Fruit fly (Drosophila melanogaster): ENCODE results near the gene CtsB.

Gene CtsB

DNA sequence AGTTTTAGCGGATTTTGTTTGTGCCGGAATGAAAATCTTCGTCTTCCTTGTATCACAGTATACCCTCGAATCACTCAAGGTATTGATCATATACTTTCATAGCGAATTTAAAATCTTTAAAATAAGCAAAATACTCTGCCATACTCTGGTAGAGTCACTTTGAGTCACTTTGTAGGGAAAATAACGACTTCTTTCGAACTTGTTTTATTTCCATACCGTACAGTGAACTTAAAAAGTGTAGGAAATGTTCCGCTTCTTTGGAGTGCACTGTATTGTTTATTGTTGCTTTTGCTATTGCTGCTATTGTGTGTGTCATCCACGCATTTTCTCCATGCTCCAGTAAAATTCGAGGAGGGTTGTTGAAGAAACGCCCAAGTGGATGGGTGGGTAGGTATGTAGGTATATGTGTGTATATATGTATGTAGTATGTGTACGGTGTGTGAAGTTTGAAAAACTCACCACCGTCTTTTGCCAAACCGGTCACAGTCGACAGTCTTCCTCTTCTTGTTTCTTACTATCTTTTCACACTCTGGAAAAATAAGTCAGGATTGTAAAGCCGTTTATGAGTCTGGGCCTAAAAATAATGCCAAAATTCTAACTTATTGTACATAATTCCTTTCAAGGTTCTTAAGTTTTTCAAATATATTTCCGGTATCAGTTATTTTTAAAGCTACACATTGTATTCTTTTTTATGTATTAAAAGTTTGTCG is 7.2 kb upstream of the CtsB start (continued):
- TF ChIP-seq pfk (GFP tag; optimal IDR thresholded peaks at IDR 0.05) (no peak), Eip74EF (GFP tag; optimal IDR thresholded peaks at IDR 0.05) (no peak), CG9215 (GFP tag; IDR thresholded peaks at IDR 0.05) (0 out of 2 replicates have a peak, but pooled peaks have one; percentile 23), Dip2 (GFP tag; IDR thresholded peaks at IDR 0.05) (no peak), CG6175 (GFP tag; IDR thresholded peaks at IDR 0.05) (no peak), CG2875 (GFP tag; optimal IDR thresholded peaks at IDR 0.05) (no peak), lov (optimal IDR thresholded peaks at IDR 0.05) (no peak), lov (GFP tag; IDR thresholded peaks at IDR 0.05) (no peak), fd3F (GFP tag; optimal IDR thresholded peaks at IDR 0.05) (no peak), caup (GFP tag; optimal IDR thresholded peaks at IDR 0.05; ENCODE audit: severe bottlenecking) (peak; percentile 14), Doc3 (GFP tag; IDR thresholded peaks at IDR 0.05; ENCODE audit: partially characterized antibody) (no peak), org-1 (GFP tag; optimal IDR thresholded peaks at IDR 0.05) (peak; percentile 16), abd-A (tag; optimal IDR thresholded peaks at IDR 0.05) (peak; percentile 74), fd64A (GFP tag; optimal IDR thresholded peaks at IDR 0.05) (no peak), Abd-B (GFP tag; optimal IDR thresholded peaks at IDR 0.05) (no peak), zfh2 (GFP tag; optimal IDR thresholded peaks at IDR 0.05) (no peak), CG3163 (GFP tag; optimal IDR thresholded peaks at IDR 0.05) (no peak), Nf-YA (GFP tag; IDR thresholded peaks at IDR 0.05) (no peak), gfzf (GFP tag; optimal IDR thresholded peaks at IDR 0.05) (no peak), CG14965 (GFP tag; optimal IDR thresholded peaks at IDR 0.05; ENCODE audit: borderline replicate concordance) (no peak), Usf (GFP tag; optimal IDR thresholded peaks at IDR 0.05) (no peak), grau (tag; optimal IDR thresholded peaks at IDR 0.05) (peak; percentile 97), Fer3 (tag; optimal IDR thresholded peaks at IDR 0.05) (no peak), HHEX (GFP tag; optimal IDR thresholded peaks at IDR 0.05) (peak; percentile 50), bigmax (GFP tag; optimal IDR thresholded peaks at IDR 0.05) (no peak), p53 (GFP tag; optimal IDR thresholded peaks at IDR 0.05) (no peak), ewg (GFP tag; optimal IDR thresholded peaks at IDR 0.05) (peak; percentile 10), ro (GFP tag; IDR thresholded peaks at IDR 0.05) (no peak), Ravus (GFP tag; IDR thresholded peaks at IDR 0.05) (no peak), Lhr (GFP tag; optimal IDR thresholded peaks at IDR 0.05) (no peak), chif (GFP tag; optimal IDR thresholded peaks at IDR 0.05) (no peak), Lim3 (GFP tag; IDR thresholded peaks at IDR 0.05) (no peak), CG3838 (GFP tag; optimal IDR thresholded peaks at IDR 0.05) (no peak), lilli (GFP tag; optimal IDR thresholded peaks at IDR 0.05) (peak; percentile 43), CG2129 (GFP tag; IDR thresholded peaks at IDR 0.05; ENCODE audit: partially characterized antibody) (no peak), CG1647 (GFP tag; optimal IDR thresholded peaks at IDR 0.05) (peak; percentile 22), mirr (GFP tag; optimal IDR thresholded peaks at IDR 0.05) (no peak), CG10654 (GFP tag; optimal IDR thresholded peaks at IDR 0.05) (no peak), CG11093 (GFP tag; IDR thresholded peaks at IDR 0.05) (no peak), fru (optimal IDR thresholded peaks at IDR 0.05) (no peak), CrebB (tag; optimal IDR thresholded peaks at IDR 0.05) (no peak), CG12769 (tag; optimal IDR thresholded peaks at IDR 0.05) (peak; percentile 43), shn (GFP tag; optimal IDR thresholded peaks at IDR 0.05) (no peak), D19B (GFP tag; optimal IDR thresholded peaks at IDR 0.05) (peak; percentile 29), slp2 (GFP tag; optimal IDR thresholded peaks at IDR 0.05) (no peak), hb (GFP tag; IDR thresholded peaks at IDR 0.05; ENCODE audit: partially characterized antibody) (no peak), ac (GFP tag; optimal IDR thresholded peaks at IDR 0.05) (no peak), cwo (GFP tag; optimal IDR thresholded peaks at IDR 0.05) (no peak), dimm (GFP tag; IDR thresholded peaks at IDR 0.05) (no peak), esg (GFP tag; conservative IDR thresholded peaks at IDR 0.05) (0 out of 2 replicates have a peak, but pooled peaks have one; percentile 16)
